Worm (Caenorhabditis elegans) whole organism, late embryonic: ENCODE results near the gene fbxa-27.
A peak's percentile ranks its signal among the peaks of the same experiment; 100 is the strongest.

Experiments
- C38D4.7 ChIP-seq: fragments of 200-800 bp; sonication (Bioruptor generic); optimal IDR thresholded peaks from 2 replicates; lab custom pipeline; 2018; ENCODE audit warnings: mild to moderate bottlenecking, missing genetic modification characterization, moderate library complexity, missing compliant biosample characterization
- K09A11.1 ChIP-seq: sonication (generic microtip); optimal IDR thresholded peaks from 2 replicates; lab custom pipeline; 2017; ENCODE audit warnings: antibody characterized with exemption, mild to moderate bottlenecking, missing genetic modification characterization, missing compliant biosample characterization; ENCODE audit not compliant: insufficient read depth
- T23F11.4 ChIP-seq: fragments of 200-800 bp; sonication (Bioruptor generic); optimal IDR thresholded peaks from 2 replicates; lab custom pipeline; 2018; ENCODE audit warnings: mild to moderate bottlenecking, missing genetic modification characterization, missing compliant biosample characterization
- Y22D7AL.16 ChIP-seq: sonication (generic microtip); optimal IDR thresholded peaks from 2 replicates; lab custom pipeline; 2016; ENCODE audit warnings: missing genetic modification characterization, missing compliant biosample characterization
- ahr-1 ChIP-seq: sonication (generic microtip); optimal IDR thresholded peaks from 2 replicates; lab custom pipeline; 2016; ENCODE audit warnings: missing genetic modification characterization, missing compliant biosample characterization
- ceh-18 ChIP-seq: sonication (generic microtip); optimal IDR thresholded peaks from 2 replicates; lab custom pipeline; 2016; ENCODE audit warnings: missing genetic modification characterization, missing compliant biosample characterization
- ceh-2 ChIP-seq: sonication (generic microtip); optimal IDR thresholded peaks from 2 replicates; lab custom pipeline; 2016; ENCODE audit warnings: missing genotype, missing genetic modification characterization, missing compliant biosample characterization
- ceh-24 ChIP-seq: sonication (generic microtip); optimal IDR thresholded peaks from 2 replicates; lab custom pipeline; 2016; ENCODE audit warnings: mild to moderate bottlenecking, missing genetic modification characterization, missing compliant biosample characterization
- ceh-30 ChIP-seq: fragments of 150-350 bp; optimal IDR thresholded peaks from 2 replicates; lab custom pipeline; 2014; ENCODE audit warnings: missing biosample characterization, missing genetic modification characterization
- ceh-34 ChIP-seq: sonication (generic microtip); optimal IDR thresholded peaks from 2 replicates; lab custom pipeline; 2016; ENCODE audit warnings: mild to moderate bottlenecking, missing genetic modification characterization, missing compliant biosample characterization
- dmd-4 ChIP-seq: sonication (generic microtip); optimal IDR thresholded peaks from 2 replicates; lab custom pipeline; 2016; ENCODE audit warnings: borderline replicate concordance, missing genetic modification characterization, missing compliant biosample characterization
- elt-2 ChIP-seq: sonication (generic microtip); optimal IDR thresholded peaks from 2 replicates; lab custom pipeline; 2016; ENCODE audit warnings: missing genetic modification reagents, missing genetic modification characterization, missing compliant biosample characterization
- elt-4 ChIP-seq: sonication (generic microtip); optimal IDR thresholded peaks from 2 replicates; lab custom pipeline; 2016; ENCODE audit warnings: missing genetic modification characterization, missing compliant biosample characterization
- ets-4 ChIP-seq: sonication (generic microtip); optimal IDR thresholded peaks from 2 replicates; lab custom pipeline; 2016; ENCODE audit warnings: missing genetic modification characterization, missing compliant biosample characterization
- eyg-1 ChIP-seq: sonication (generic microtip); optimal IDR thresholded peaks from 2 replicates; lab custom pipeline; 2016; ENCODE audit warnings: missing genotype, missing genetic modification characterization, missing compliant biosample characterization
- fax-1 ChIP-seq: sonication (generic microtip); optimal IDR thresholded peaks from 2 replicates; lab custom pipeline; 2016; ENCODE audit warnings: missing genotype, missing genetic modification characterization, missing compliant biosample characterization
- fkh-6 ChIP-seq: sonication (generic microtip); optimal IDR thresholded peaks from 2 replicates; lab custom pipeline; 2016; ENCODE audit warnings: missing genetic modification characterization, missing compliant biosample characterization
- gmeb-2 ChIP-seq: sonication (generic microtip); optimal IDR thresholded peaks from 2 replicates; lab custom pipeline; 2016; ENCODE audit warnings: missing genetic modification characterization, inconsistent platforms, missing compliant biosample characterization
- hlh-13 ChIP-seq: fragments of 200-800 bp; sonication (Bioruptor generic); optimal IDR thresholded peaks from 2 replicates; lab custom pipeline; 2018; ENCODE audit warnings: mild to moderate bottlenecking, missing genetic modification characterization, missing compliant biosample characterization
- hlh-15 ChIP-seq: sonication (generic microtip); optimal IDR thresholded peaks from 2 replicates; lab custom pipeline; 2016; ENCODE audit warnings: missing genetic modification characterization, missing compliant biosample characterization
- lim-6 ChIP-seq: sonication (generic microtip); optimal IDR thresholded peaks from 2 replicates; lab custom pipeline; 2016; ENCODE audit warnings: missing genetic modification characterization, missing compliant biosample characterization
- madf-2 ChIP-seq: sonication (generic microtip); optimal IDR thresholded peaks from 2 replicates; lab custom pipeline; 2017; ENCODE audit warnings: missing genetic modification characterization, missing compliant biosample characterization
- nfya-1 ChIP-seq: sonication (generic microtip); optimal IDR thresholded peaks from 2 replicates; lab custom pipeline; 2017; ENCODE audit warnings: missing genetic modification characterization, mild to moderate bottlenecking, missing compliant biosample characterization, antibody characterized with exemption, moderate library complexity
- nhr-11 ChIP-seq: fragments of 150-350 bp; optimal IDR thresholded peaks from 2 replicates; lab custom pipeline; 2014; ENCODE audit warnings: missing biosample characterization, missing genetic modification characterization
- nhr-232 ChIP-seq: sonication (generic microtip); optimal IDR thresholded peaks from 2 replicates; lab custom pipeline; 2016; ENCODE audit warnings: missing genetic modification characterization, missing compliant biosample characterization
- npax-4 ChIP-seq: sonication (generic microtip); optimal IDR thresholded peaks from 2 replicates; lab custom pipeline; 2016; ENCODE audit warnings: missing genetic modification characterization, missing compliant biosample characterization
- odd-2 ChIP-seq: sonication (generic microtip); optimal IDR thresholded peaks from 2 replicates; lab custom pipeline; 2017; ENCODE audit warnings: antibody characterized with exemption, mild to moderate bottlenecking, missing genetic modification characterization, missing compliant biosample characterization
- pag-3 ChIP-seq: sonication (generic microtip); optimal IDR thresholded peaks from 2 replicates; lab custom pipeline; 2016; ENCODE audit warnings: missing compliant biosample characterization, missing genetic modification characterization, borderline replicate concordance
- pqm-1 ChIP-seq: sonication (generic microtip); optimal IDR thresholded peaks from 2 replicates; lab custom pipeline; 2016; ENCODE audit warnings: missing genetic modification characterization, missing compliant biosample characterization
- sdc-2 ChIP-seq: sonication (generic microtip); optimal IDR thresholded peaks from 2 replicates; lab custom pipeline; 2016; ENCODE audit warnings: missing genotype, missing genetic modification characterization, missing compliant biosample characterization
- sox-2 ChIP-seq: fragments of 200-800 bp; sonication (Bioruptor generic); IDR thresholded peaks from 2 replicates; pipeline ENCODE4 v1.3.6; 2022; ENCODE audit warnings: missing genetic modification reagents, missing genetic modification characterization, missing compliant biosample characterization
- tbx-7 ChIP-seq: sonication (generic microtip); optimal IDR thresholded peaks from 2 replicates; lab custom pipeline; 2016; ENCODE audit warnings: missing genotype, missing genetic modification characterization, missing compliant biosample characterization
- unc-42 ChIP-seq: sonication (generic microtip); optimal IDR thresholded peaks from 2 replicates; lab custom pipeline; 2016; ENCODE audit warnings: missing genotype, missing genetic modification characterization, missing compliant biosample characterization
- zip-5 ChIP-seq: sonication (generic microtip); optimal IDR thresholded peaks from 2 replicates; lab custom pipeline; 2016; ENCODE audit warnings: missing genetic modification characterization, missing compliant biosample characterization
- ztf-16 ChIP-seq: sonication (generic microtip); optimal IDR thresholded peaks from 2 replicates; lab custom pipeline; 2017; ENCODE audit warnings: missing genetic modification characterization, missing compliant biosample characterization

fbxa-27 gene

DNA sequence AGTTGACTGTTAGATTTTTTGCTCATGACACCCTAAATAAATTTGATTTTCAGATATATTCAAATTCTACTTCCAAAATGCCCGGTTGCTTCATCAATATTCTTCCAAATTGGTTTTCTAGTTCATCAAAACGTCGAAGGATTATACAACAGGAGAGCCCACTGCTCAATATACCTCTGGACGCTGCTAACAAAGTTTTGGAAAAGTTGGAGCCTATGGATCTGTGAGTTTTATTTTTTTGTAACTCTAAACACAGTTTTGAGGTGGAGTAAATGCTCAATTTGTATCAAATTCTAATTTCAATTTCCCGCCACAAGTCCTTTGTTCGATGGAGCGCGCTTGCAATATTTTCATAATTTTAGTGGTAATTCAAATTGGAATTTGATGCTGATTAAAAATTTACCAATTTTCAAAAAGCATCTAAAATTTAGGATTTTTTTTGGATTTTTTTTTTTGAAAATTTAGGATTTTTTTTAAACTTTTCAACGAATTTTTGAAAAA, at the start of gene fbxa-27:
fbxa-27 (plus strand) TSS at position 51 of the 501 bp plus-strand sequence.
- TF ChIP-seq K09A11.1 (tag; lab: Kevin White, UChicago) (no peak), ztf-16 (tag; lab: Kevin White, UChicago) (no peak), fkh-6 (no peak), dmd-4 (tag; lab: Kevin White, UChicago) (no peak), sdc-2 (tag; lab: Kevin White, UChicago) (no peak), zip-5 (no peak)
- TF ChIP-seq, all 69 proteins: peak for 0

DNA sequence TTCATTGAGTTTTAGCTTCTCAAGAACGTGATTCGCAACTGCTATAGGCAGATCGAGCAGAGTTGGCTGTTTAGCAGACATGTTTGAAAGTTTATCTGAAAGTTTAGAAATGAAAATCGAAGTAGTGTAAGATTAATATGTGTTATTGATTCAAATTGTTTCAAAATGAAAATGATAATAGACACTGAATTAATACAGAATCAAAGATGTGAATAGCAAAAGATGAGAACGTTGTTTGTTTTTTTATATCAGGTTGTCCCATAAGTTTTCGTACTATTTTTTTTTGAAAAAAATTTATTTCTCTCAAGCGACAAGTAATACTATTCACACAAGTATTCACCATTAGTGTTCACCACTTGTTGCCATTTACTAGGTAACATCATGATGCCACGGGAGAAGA, 49.6 kb upstream of the fbxa-27 start, which contains the start of gene fbxa-36:
fbxa-36 (minus strand) TSS at position 101 of the 400 bp plus-strand sequence.
- TF ChIP-seq odd-2 (no peak), ceh-2 (tag; lab: Kevin White, UChicago) (no peak), hlh-13 (GFP tag; lab: Kevin White, UChicago) (no peak), ceh-34 (tag; lab: Kevin White, UChicago) (no peak), nhr-232 (tag; lab: Kevin White, UChicago) (no peak), T23F11.4 (GFP tag; lab: Kevin White, UChicago) (no peak), npax-4 (tag; lab: Kevin White, UChicago) (no peak), K09A11.1 (tag; lab: Kevin White, UChicago) (no peak), unc-42 (tag; lab: Kevin White, UChicago) (no peak), sdc-2 (tag; lab: Kevin White, UChicago) (no peak), nhr-11 (tag; lab: Kevin White, UChicago) (no peak), ceh-30 (no peak), ets-4 (no peak), elt-4 (tag; lab: Kevin White, UChicago) (no peak)

DNA sequence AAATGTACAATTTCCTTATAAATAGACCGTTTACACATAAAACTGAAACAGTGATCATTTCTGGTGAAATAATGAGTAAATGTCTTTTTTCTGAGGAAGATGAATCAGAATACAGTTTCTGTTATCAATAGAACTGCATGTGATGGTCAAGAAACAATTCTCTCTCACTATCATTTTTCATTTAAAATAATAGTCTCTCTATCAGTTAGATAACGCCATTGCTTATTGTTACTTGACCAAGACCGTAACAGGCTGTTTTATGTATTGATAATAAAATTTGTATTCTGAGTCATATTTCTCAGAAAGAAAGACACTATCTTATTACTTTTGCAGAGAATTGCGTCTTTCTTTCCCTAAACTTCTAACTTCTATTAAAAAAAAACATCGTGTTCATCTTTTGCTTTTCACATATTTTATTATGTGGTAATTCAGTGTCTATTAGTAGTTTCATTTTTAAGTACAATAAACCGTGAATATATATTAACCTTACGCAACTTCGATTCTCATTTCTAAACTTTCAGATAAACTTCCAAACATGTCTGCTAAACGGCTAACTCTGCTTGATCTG, 47.5 kb upstream of the fbxa-27 start, which contains the start of gene fbxa-35:
fbxa-35 (plus strand) TSS at position 518 of the 568 bp plus-strand sequence.
- TF ChIP-seq gmeb-2 (tag; lab: Kevin White, UChicago), result no peak
- TF ChIP-seq lim-6 (tag; lab: Kevin White, UChicago), result no peak
- peak; percentile 65 for TF ChIP-seq elt-2

DNA sequence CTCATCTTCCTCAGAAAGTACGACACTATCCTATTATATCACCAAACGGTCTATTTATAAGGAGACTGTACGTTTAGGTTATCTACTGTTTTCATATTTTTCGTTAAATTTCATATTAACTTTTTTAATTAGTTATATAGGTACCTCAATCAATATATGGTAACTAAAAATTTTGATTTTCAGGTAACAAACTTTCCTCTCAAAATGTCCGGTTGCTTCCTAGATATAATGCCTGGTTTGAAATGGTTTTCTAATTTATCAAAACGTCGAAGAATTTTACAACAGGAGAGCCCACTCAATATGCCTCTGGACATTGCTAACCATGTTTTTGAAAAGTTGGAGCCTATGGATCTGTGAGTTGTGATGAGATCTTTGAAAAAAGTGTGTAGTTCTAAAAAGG, 45.2 kb upstream of the fbxa-27 start, which contains the start of gene fbxa-28:
fbxa-28 (plus strand) TSS at position 301 of the 400 bp plus-strand sequence.
- TF ChIP-seq fax-1 (tag; lab: Kevin White, UChicago), result no peak
- TF ChIP-seq ets-4, result no peak
- TF ChIP-seq hlh-13 (GFP tag; lab: Kevin White, UChicago), result no peak
- no peak for TF ChIP-seq dmd-4 (tag; lab: Kevin White, UChicago)
- no peak for TF ChIP-seq unc-42 (tag; lab: Kevin White, UChicago)
- no peak for TF ChIP-seq hlh-15 (tag; lab: Kevin White, UChicago)
- no peak for TF ChIP-seq odd-2
- TF ChIP-seq Y22D7AL.16 (tag; lab: Kevin White, UChicago), result no peak
- no peak for TF ChIP-seq nfya-1 (tag; lab: Kevin White, UChicago)
- no peak for TF ChIP-seq sox-2 (GFP tag; lab: Robert Waterston, UW)

DNA sequence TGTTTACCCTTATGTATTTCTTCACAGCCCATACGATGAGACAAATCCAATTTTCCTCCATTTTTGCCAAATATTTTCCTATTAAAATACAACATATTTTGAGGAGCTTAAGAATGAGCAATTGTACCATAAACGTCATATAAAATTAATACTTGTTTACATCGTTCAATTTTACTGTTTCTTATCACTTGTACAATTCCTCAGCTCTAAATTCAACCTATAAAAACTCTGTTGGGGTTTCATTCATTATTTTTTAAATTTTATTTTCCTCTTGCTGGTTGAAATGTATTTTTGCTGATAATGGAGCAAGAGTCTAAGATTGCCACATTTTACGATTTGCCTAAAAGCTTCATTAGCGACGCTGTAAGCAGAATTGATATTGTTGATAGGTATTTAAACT, 39.4 kb upstream of the fbxa-27 start, which contains the start of gene fbxa-75:
fbxa-75 (plus strand) TSS at position 301 of the 400 bp plus-strand sequence.
- TF ChIP-seq tbx-7 (tag; lab: Kevin White, UChicago) (no peak), ceh-24 (no peak), nfya-1 (tag; lab: Kevin White, UChicago) (no peak), hlh-13 (GFP tag; lab: Kevin White, UChicago) (no peak), pag-3 (tag; lab: Kevin White, UChicago) (no peak), ceh-2 (tag; lab: Kevin White, UChicago) (no peak), madf-2 (tag; lab: Kevin White, UChicago) (no peak), C38D4.7 (GFP tag; lab: Kevin White, UChicago) (no peak), sdc-2 (tag; lab: Kevin White, UChicago) (no peak), ahr-1 (no peak), lim-6 (tag; lab: Kevin White, UChicago) (no peak), eyg-1 (tag; lab: Kevin White, UChicago) (no peak), dmd-4 (tag; lab: Kevin White, UChicago) (no peak), ceh-18 (tag; lab: Kevin White, UChicago) (no peak), pqm-1 (tag; lab: Kevin White, UChicago) (no peak)
